Worm (Caenorhabditis elegans): ENCODE results near the gene fbxa-72.

Gene fbxa-72

ce11 chrV:635630-636029 is 40.9 kb downstream of the fbxa-72 start:
- TF ChIP-seq vab-15 (tag; optimal IDR thresholded peaks at IDR 0.05) (no peak), rnt-1 (tag; optimal IDR thresholded peaks at IDR 0.05) (no peak), ceh-82 (tag; optimal IDR thresholded peaks at IDR 0.05) (no peak), nhr-85 (tag) (peak; percentile 80), jun-1 (tag; optimal IDR thresholded peaks at IDR 0.05) (no peak), Y116A8C.19 (tag; optimal IDR thresholded peaks at IDR 0.05; ENCODE audit: borderline replicate concordance) (no peak), ces-1 (GFP tag; optimal IDR thresholded peaks at IDR 0.05) (no peak), aha-1 (tag; optimal IDR thresholded peaks at IDR 0.05) (no peak), nhr-71 (tag; optimal IDR thresholded peaks at IDR 0.05) (peak; percentile 27), ama-1 (optimal IDR thresholded peaks at IDR 0.05) (no peak), pax-3 (tag; optimal IDR thresholded peaks at IDR 0.05) (no peak), hlh-4 (tag; optimal IDR thresholded peaks at IDR 0.05) (no peak), nhr-20 (tag; optimal IDR thresholded peaks at IDR 0.05) (peak; percentile 33), ceh-8 (GFP tag; optimal IDR thresholded peaks at IDR 0.05) (no peak), sup-37 (GFP tag; optimal IDR thresholded peaks at IDR 0.05) (no peak), nhr-237 (tag; optimal IDR thresholded peaks at IDR 0.05) (no peak), fos-1 (tag; optimal IDR thresholded peaks at IDR 0.05) (no peak), unc-86 (tag; optimal IDR thresholded peaks at IDR 0.05) (no peak), pqm-1 (tag; optimal IDR thresholded peaks at IDR 0.05) (no peak), sox-4 (tag; optimal IDR thresholded peaks at IDR 0.05) (no peak), skn-1 (tag; optimal IDR thresholded peaks at IDR 0.05) (no peak), pag-3 (tag; optimal IDR thresholded peaks at IDR 0.05; ENCODE audit: borderline replicate concordance, insufficient read depth) (no peak), mep-1 (tag; optimal IDR thresholded peaks at IDR 0.05) (no peak), lin-15B (tag; optimal IDR thresholded peaks at IDR 0.05) (no peak), ceh-63 (GFP tag; optimal IDR thresholded peaks at IDR 0.05) (no peak), mef-2 (tag; optimal IDR thresholded peaks at IDR 0.05) (no peak), irx-1 (tag; optimal IDR thresholded peaks at IDR 0.05) (no peak), nhr-12 (tag; optimal IDR thresholded peaks at IDR 0.05) (no peak), alr-1 (tag; optimal IDR thresholded peaks at IDR 0.05; ENCODE audit: borderline replicate concordance) (no peak), C16A3.4 (tag; optimal IDR thresholded peaks at IDR 0.05) (peak; percentile 27), unc-130 (tag; optimal IDR thresholded peaks at IDR 0.05) (peak; percentile 20), lin-39 (tag; optimal IDR thresholded peaks at IDR 0.05) (no peak), lin-35 (GFP tag; optimal IDR thresholded peaks at IDR 0.05) (peak in 1 of 2 experiments; percentile 67), elt-2 (tag; optimal IDR thresholded peaks at IDR 0.05) (peak; percentile 29), blmp-1 (tag; optimal IDR thresholded peaks at IDR 0.05) (peak; percentile 35), unc-62 (GFP tag; optimal IDR thresholded peaks at IDR 0.05) (no peak), dsc-1 (tag; optimal IDR thresholded peaks at IDR 0.05) (no peak), elt-3 (tag; optimal IDR thresholded peaks at IDR 0.05) (peak in 1 of 6 experiments; percentile 8), ceh-88 (GFP tag; IDR thresholded peaks at IDR 0.05) (no peak), hlh-17 (GFP tag; optimal IDR thresholded peaks at IDR 0.05; ENCODE audit: borderline replicate concordance) (no peak), ceh-90 (tag; optimal IDR thresholded peaks at IDR 0.05) (no peak), fkh-8 (tag; optimal IDR thresholded peaks at IDR 0.05) (no peak), nhr-28 (tag; optimal IDR thresholded peaks at IDR 0.05) (no peak), mdl-1 (tag; optimal IDR thresholded peaks at IDR 0.05) (peak in 1 of 2 experiments; percentile 47), snu-23 (GFP tag; optimal IDR thresholded peaks at IDR 0.05) (peak; percentile 44), efl-3 (GFP tag; optimal IDR thresholded peaks at IDR 0.05) (no peak), dpl-1 (GFP tag; optimal IDR thresholded peaks at IDR 0.05) (no peak), nhr-76 (tag; optimal IDR thresholded peaks at IDR 0.05) (no peak), C04F5.9 (tag; optimal IDR thresholded peaks at IDR 0.05) (no peak), ztf-11 (tag; optimal IDR thresholded peaks at IDR 0.05) (no peak), unc-30 (tag; optimal IDR thresholded peaks at IDR 0.05) (no peak), tbx-2 (tag; optimal IDR thresholded peaks at IDR 0.05) (no peak), lir-3 (tag; optimal IDR thresholded peaks at IDR 0.05; ENCODE audit: poor library complexity) (no peak)

Measured in whole organism, L1 larva.